Worm (Caenorhabditis elegans) whole organism, L2 larva: Measurements from ENCODE around the gene R07E3.1.

Source experiments
- C34F6.9 ChIP-seq: fragments of 150-350 bp; optimal IDR thresholded peaks from 2 replicates; lab custom pipeline; 2014; ENCODE audit warnings: missing biosample characterization, missing genetic modification characterization
- F13H6.1 ChIP-seq: sonication (generic microtip); optimal IDR thresholded peaks from 2 replicates; lab custom pipeline; 2016; ENCODE audit warnings: missing genetic modification characterization, missing compliant biosample characterization
- R02D3.7 ChIP-seq: fragments of 150-350 bp; optimal IDR thresholded peaks from 2 replicates; lab custom pipeline; 2014; ENCODE audit warnings: missing biosample characterization, missing genetic modification characterization
- Y55F3AM.14 ChIP-seq: fragments of 200-800 bp; sonication (Bioruptor generic); optimal IDR thresholded peaks from 2 replicates; lab custom pipeline; 2018; ENCODE audit warnings: mild to moderate bottlenecking, missing genetic modification characterization, missing compliant biosample characterization
- alr-1 ChIP-seq: fragments of 150-350 bp; optimal IDR thresholded peaks from 2 replicates; lab custom pipeline; 2014; ENCODE audit warnings: missing biosample characterization, missing genetic modification characterization
- aly-2 ChIP-seq: fragments of 150-350 bp; optimal IDR thresholded peaks from 2 replicates; lab custom pipeline; 2014; ENCODE audit warnings: missing biosample characterization, missing genetic modification characterization
- ama-1 ChIP-seq: fragments of 150-350 bp; optimal IDR thresholded peaks from 2 replicates; lab custom pipeline; 2018; ENCODE audit warnings: inconsistent platforms
- blmp-1 ChIP-seq: sonication (generic microtip); optimal IDR thresholded peaks from 2 replicates; lab custom pipeline; 2017; ENCODE audit warnings: missing genetic modification characterization, mild to moderate bottlenecking, missing compliant biosample characterization, antibody characterized with exemption, moderate library complexity; ENCODE audit not compliant: insufficient read depth
- ceh-16 ChIP-seq: fragments of 150-350 bp; optimal IDR thresholded peaks from 2 replicates; lab custom pipeline; 2014; ENCODE audit warnings: missing biosample characterization, missing genetic modification characterization
- ceh-82 ChIP-seq: fragments of 150-350 bp; optimal IDR thresholded peaks from 2 replicates; lab custom pipeline; 2014; ENCODE audit warnings: missing biosample characterization, missing genetic modification characterization
- crh-2 ChIP-seq: sonication (generic microtip); optimal IDR thresholded peaks from 2 replicates; lab custom pipeline; 2017; ENCODE audit warnings: missing biosample characterization, missing genetic modification characterization
- dmd-4 ChIP-seq: sonication (generic microtip); optimal IDR thresholded peaks from 2 replicates; lab custom pipeline; 2017; ENCODE audit warnings: missing biosample characterization, missing genetic modification characterization
- egl-27 ChIP-seq: sonication (generic microtip); optimal IDR thresholded peaks from 3 replicates; lab custom pipeline; 2017; ENCODE audit warnings: missing biosample characterization, missing genetic modification reagents, missing genetic modification characterization
- elt-1 ChIP-seq: fragments of 150-350 bp; optimal IDR thresholded peaks from 2 replicates; lab custom pipeline; 2014; ENCODE audit warnings: missing biosample characterization, missing genetic modification characterization
- elt-3 ChIP-seq: sonication (generic microtip); optimal IDR thresholded peaks from 2 replicates; lab custom pipeline; 2017; ENCODE audit warnings: missing biosample characterization, missing genetic modification characterization
- fos-1 ChIP-seq: fragments of 150-350 bp; optimal IDR thresholded peaks from 2 replicates; lab custom pipeline; 2014; ENCODE audit warnings: missing biosample characterization, missing genetic modification characterization
- lin-11 ChIP-seq: fragments of 150-350 bp; sonication (generic microtip); optimal IDR thresholded peaks from 2 replicates; lab custom pipeline; 2014; ENCODE audit warnings: missing biosample characterization, missing genetic modification characterization, inconsistent platforms, mixed read lengths
- lin-13 ChIP-seq: fragments of 150-350 bp; optimal IDR thresholded peaks from 2 replicates; lab custom pipeline; 2014; ENCODE audit warnings: missing biosample characterization, missing genetic modification reagents, missing genetic modification characterization
- lin-39 ChIP-seq: fragments of 150-350 bp; optimal IDR thresholded peaks from 2 replicates; lab custom pipeline; 2014; ENCODE audit warnings: missing biosample characterization, missing genetic modification reagents, missing genetic modification characterization
- lsy-2 ChIP-seq, 2 experiments: fragments of 150-350 bp in 1 of 2; sonication (generic microtip) in 1 of 2; optimal IDR thresholded peaks; 2 replicates each; lab custom pipeline; 2014 to 2017; ENCODE audit warnings: missing biosample characterization in 2 of 2, missing genetic modification characterization in 2 of 2
- mbf-1 ChIP-seq: sonication (generic microtip); optimal IDR thresholded peaks from 2 replicates; lab custom pipeline; 2017; ENCODE audit warnings: missing biosample characterization, missing genetic modification characterization
- mdl-1 ChIP-seq, 2 experiments: fragments of 150-350 bp in 1 of 2; sonication (generic microtip) in 1 of 2; optimal IDR thresholded peaks; 2 replicates each; lab custom pipeline; 2017; ENCODE audit warnings: missing biosample characterization in 2 of 2, missing genetic modification characterization in 2 of 2
- nhr-10 ChIP-seq: sonication (generic microtip); optimal IDR thresholded peaks from 2 replicates; lab custom pipeline; 2017; ENCODE audit warnings: missing biosample characterization, missing genetic modification characterization
- nhr-11 ChIP-seq: fragments of 150-350 bp; optimal IDR thresholded peaks from 2 replicates; lab custom pipeline; 2014; ENCODE audit warnings: missing biosample characterization, missing genetic modification characterization
- nhr-12 ChIP-seq: fragments of 150-350 bp; optimal IDR thresholded peaks from 2 replicates; lab custom pipeline; 2014; ENCODE audit warnings: missing biosample characterization, missing genetic modification characterization
- nhr-129 ChIP-seq: fragments of 150-350 bp; optimal IDR thresholded peaks from 2 replicates; lab custom pipeline; 2014; ENCODE audit warnings: missing biosample characterization, missing genetic modification characterization
- nhr-21 ChIP-seq: fragments of 150-350 bp; optimal IDR thresholded peaks from 2 replicates; lab custom pipeline; 2014; ENCODE audit warnings: missing biosample characterization, missing genetic modification characterization
- nhr-25 ChIP-seq: fragments of 150-350 bp; sonication (generic microtip); optimal IDR thresholded peaks from 3 replicates; lab custom pipeline; 2014; ENCODE audit warnings: missing biosample characterization, missing genetic modification characterization
- nhr-6 ChIP-seq: fragments of 150-350 bp; optimal IDR thresholded peaks from 2 replicates; lab custom pipeline; 2014; ENCODE audit warnings: missing biosample characterization, missing genetic modification characterization
- nhr-77 ChIP-seq: fragments of 150-350 bp; optimal IDR thresholded peaks from 2 replicates; lab custom pipeline; 2014; ENCODE audit warnings: missing biosample characterization, missing genetic modification characterization
- peb-1 ChIP-seq: fragments of 150-350 bp; optimal IDR thresholded peaks from 2 replicates; lab custom pipeline; 2014; ENCODE audit warnings: missing biosample characterization, missing genetic modification characterization
- skn-1 ChIP-seq: sonication (generic microtip); optimal IDR thresholded peaks from 2 replicates; lab custom pipeline; 2017; ENCODE audit warnings: missing biosample characterization, missing genetic modification characterization
- sma-3 ChIP-seq: sonication (generic microtip); optimal IDR thresholded peaks from 2 replicates; lab custom pipeline; 2016; ENCODE audit warnings: missing genetic modification reagents, missing genetic modification characterization, missing compliant biosample characterization
- sma-9 ChIP-seq, 2 experiments: fragments of 150-350 bp in 1 of 2; sonication (generic microtip) in 1 of 2; optimal IDR thresholded peaks; 2 replicates each; lab custom pipeline; 2014 to 2016; ENCODE audit warnings: missing genetic modification characterization in 2 of 2, mild to moderate bottlenecking in 1 of 2, missing biosample characterization in 1 of 2, missing compliant biosample characterization in 1 of 2, missing genetic modification reagents in 1 of 2, moderate library complexity in 1 of 2
- snpc-4 ChIP-seq: fragments of 150-350 bp; optimal IDR thresholded peaks from 2 replicates; lab custom pipeline; 2014; ENCODE audit warnings: missing biosample characterization, missing genetic modification characterization
- unc-55 ChIP-seq: fragments of 150-350 bp; sonication (generic microtip); optimal IDR thresholded peaks from 3 replicates; lab custom pipeline; 2014; ENCODE audit warnings: missing biosample characterization, missing genetic modification reagents, missing genetic modification characterization
- unc-62 ChIP-seq: fragments of 150-350 bp; optimal IDR thresholded peaks from 2 replicates; lab custom pipeline; 2014; ENCODE audit warnings: missing biosample characterization, missing genetic modification reagents, missing genetic modification characterization
- zag-1 ChIP-seq: fragments of 150-350 bp; optimal IDR thresholded peaks from 2 replicates; lab custom pipeline; 2014; ENCODE audit warnings: missing biosample characterization, missing genetic modification characterization
- ztf-1 ChIP-seq: fragments of 200-800 bp; sonication (Bioruptor generic); conservative IDR thresholded peaks from 2 replicates; pipeline ENCODE4 v1.3.6; 2022; ENCODE audit warnings: missing genetic modification characterization, missing compliant biosample characterization
- ztf-11 ChIP-seq: sonication (generic microtip); optimal IDR thresholded peaks from 2 replicates; lab custom pipeline; 2017; ENCODE audit warnings: missing biosample characterization, missing genetic modification characterization
- ztf-4 ChIP-seq: fragments of 150-350 bp; optimal IDR thresholded peaks from 2 replicates; lab custom pipeline; 2014; ENCODE audit warnings: missing biosample characterization, missing genetic modification characterization

Gene R07E3.1

ce11 chrX:10310366-10310765 is 30.6 kb downstream of the R07E3.1 start, which contains the start of gene F41E7.6:
F41E7.6 (minus strand) TSS chrX:10310466.
- TF ChIP-seq fos-1, result no peak

- TF ChIP-seq crh-2 (tag; lab: Kevin White, UChicago) (no peak), alr-1 (tag; lab: Kevin White, UChicago) (no peak), ama-1 (no peak), mdl-1 (tag; optimal IDR thresholded peaks at IDR 0.05; lab: Kevin White, UChicago) (no peak), nhr-25 (tag; lab: Kevin White, UChicago) (no peak), elt-1 (no peak), R02D3.7 (tag; lab: Kevin White, UChicago) (no peak), lin-11 (tag; lab: Kevin White, UChicago) (no peak), unc-55 (GFP tag; lab: Kevin White, UChicago) (no peak), nhr-77 (tag; lab: Kevin White, UChicago) (no peak), ztf-1 (GFP tag; lab: Robert Waterston, UW) (no peak), Y55F3AM.14 (no peak)
These were observed 33.5 kb downstream of the R07E3.1 start, which contains the start of gene F41E7.7 for ce11 chrX:10307495-10307894. F41E7.7 (plus strand) TSS chrX:10307795.

- TF ChIP-seq sma-9 (GFP tag; optimal IDR thresholded peaks at IDR 0.05; lab: Kevin White, UChicago), result peak; percentile 69
- no peak for TF ChIP-seq sma-9 (tag; optimal IDR thresholded peaks at IDR 0.05; lab: Kevin White, UChicago)
- TF ChIP-seq nhr-129 (tag; lab: Kevin White, UChicago), result no peak
- TF ChIP-seq nhr-12 (tag; lab: Kevin White, UChicago), result no peak
- TF ChIP-seq ceh-16 (tag; lab: Kevin White, UChicago), result no peak
- TF ChIP-seq peb-1, result no peak
- no peak for TF ChIP-seq lin-39
- TF ChIP-seq ztf-11, result no peak
- no peak for TF ChIP-seq lin-13
- peak; percentile 14 for TF ChIP-seq nhr-21
These were observed 34.0 kb downstream of the R07E3.1 start for ce11 chrX:10306923-10307322.

ce11 chrX:10306289-10306688 is 34.7 kb downstream of the R07E3.1 start, which contains the start of gene cnc-8:
cnc-8 (plus strand) TSS chrX:10306595.
- no peak for TF ChIP-seq fos-1
- TF ChIP-seq ztf-1 (GFP tag; lab: Robert Waterston, UW), result no peak
- no peak for TF ChIP-seq nhr-11 (tag; lab: Kevin White, UChicago)
- no peak for TF ChIP-seq lin-39
- no peak for TF ChIP-seq R02D3.7 (tag; lab: Kevin White, UChicago)
- no peak for TF ChIP-seq zag-1 (tag; lab: Kevin White, UChicago)
- no peak for TF ChIP-seq lsy-2 (tag; optimal IDR thresholded peaks at IDR 0.05; lab: Kevin White, UChicago)
- no peak for TF ChIP-seq nhr-129 (tag; lab: Kevin White, UChicago)
- no peak for TF ChIP-seq ztf-4 (tag; lab: Kevin White, UChicago)
- TF ChIP-seq mdl-1 (tag; optimal IDR thresholded peaks at IDR 0.05; lab: Kevin White, UChicago), result no peak
- TF ChIP-seq nhr-21, result no peak
- peak; percentile 36 for TF ChIP-seq crh-2 (tag; lab: Kevin White, UChicago)
- TF ChIP-seq dmd-4 (tag; lab: Kevin White, UChicago), result no peak
- TF ChIP-seq nhr-77 (tag; lab: Kevin White, UChicago), result no peak
- no peak for TF ChIP-seq skn-1 (tag; lab: Kevin White, UChicago)
- TF ChIP-seq peb-1, result no peak
- TF ChIP-seq Y55F3AM.14, result no peak
- TF ChIP-seq nhr-10 (tag; lab: Kevin White, UChicago), result no peak
- no peak for TF ChIP-seq unc-62 (GFP tag; lab: Kevin White, UChicago)
- TF ChIP-seq ceh-82 (tag; lab: Kevin White, UChicago), result no peak
- peak; percentile 8 for TF ChIP-seq ama-1
- TF ChIP-seq nhr-12 (tag; lab: Kevin White, UChicago), result no peak
- no peak for TF ChIP-seq alr-1 (tag; lab: Kevin White, UChicago)
- no peak for TF ChIP-seq elt-3 (tag; lab: Kevin White, UChicago)
- TF ChIP-seq lin-13, result no peak
- peak; percentile 68 for TF ChIP-seq sma-3
- no peak for TF ChIP-seq aly-2 (tag; lab: Kevin White, UChicago)
- TF ChIP-seq unc-55 (GFP tag; lab: Kevin White, UChicago), result no peak
- no peak for TF ChIP-seq snpc-4
- peak; percentile 18 for TF ChIP-seq sma-9 (GFP tag; optimal IDR thresholded peaks at IDR 0.05; lab: Kevin White, UChicago)
- no peak for TF ChIP-seq sma-9 (tag; optimal IDR thresholded peaks at IDR 0.05; lab: Kevin White, UChicago)
- no peak for TF ChIP-seq elt-1
- peak; percentile 61 for TF ChIP-seq nhr-25 (tag; lab: Kevin White, UChicago)
- TF ChIP-seq mbf-1 (tag; lab: Kevin White, UChicago), result no peak
- no peak for TF ChIP-seq ceh-16 (tag; lab: Kevin White, UChicago)
- no peak for TF ChIP-seq C34F6.9 (tag; lab: Kevin White, UChicago)
- TF ChIP-seq F13H6.1, result no peak
- no peak for TF ChIP-seq blmp-1
- TF ChIP-seq nhr-6 (tag; lab: Kevin White, UChicago), result no peak
- TF ChIP-seq egl-27 (tag; lab: Kevin White, UChicago), result no peak
